Fruit fly (Drosophila melanogaster) whole organism, wandering third instar larva: ENCODE data around the gene CG15877.
A peak's percentile ranks its signal among the peaks of the same experiment; 100 is the strongest.

Source experiments
- Abd-B ChIP-seq: fragments of >200 bp; optimal IDR thresholded peaks from 2 replicates; lab custom pipeline; 2017; ENCODE audit warnings: missing biosample characterization, missing genetic modification characterization
- CG32264 ChIP-seq: fragments of 200-800 bp; sonication (Bioruptor generic); optimal IDR thresholded peaks from 2 replicates; lab custom pipeline; 2016; ENCODE audit warnings: missing biosample characterization, missing genetic modification characterization
- CrebA ChIP-seq: fragments of 200-800 bp; sonication (Bioruptor generic); optimal IDR thresholded peaks from 2 replicates; lab custom pipeline; 2016; ENCODE audit warnings: missing biosample characterization, mild to moderate bottlenecking, missing genetic modification characterization, borderline replicate concordance
- Dfd ChIP-seq: fragments of >200 bp; optimal IDR thresholded peaks from 2 replicates; lab custom pipeline; 2017; ENCODE audit warnings: missing biosample characterization, missing genetic modification characterization
- Dif ChIP-seq: fragments of 200-275, 200-300 bp; sonication (Bioruptor generic); optimal IDR thresholded peaks from 2 replicates; lab custom pipeline; 2018; ENCODE audit warnings: missing biosample characterization, missing genetic modification characterization; ENCODE audit not compliant: partially characterized antibody
- GATAd ChIP-seq: sonication (Bioruptor generic); optimal IDR thresholded peaks from 2 replicates; lab custom pipeline; 2016; ENCODE audit warnings: missing biosample characterization, missing genetic modification characterization
- HLH106 ChIP-seq: fragments of 200-800 bp; optimal IDR thresholded peaks from 3 replicates; lab custom pipeline; 2019; ENCODE audit warnings: missing biosample characterization, mild to moderate bottlenecking, missing genetic modification characterization, moderate library complexity
- Hnf4 ChIP-seq: fragments of 200-800 bp; sonication (Bioruptor generic); optimal IDR thresholded peaks from 2 replicates; lab custom pipeline; 2016; ENCODE audit warnings: missing biosample characterization, mild to moderate bottlenecking, missing genetic modification characterization
- Hr83 ChIP-seq: fragments of 200-300 bp; sonication (Bioruptor generic); optimal IDR thresholded peaks from 2 replicates; lab custom pipeline; 2016; ENCODE audit warnings: missing biosample characterization, mild to moderate bottlenecking, missing genetic modification characterization, moderate library complexity; ENCODE audit not compliant: poor library complexity, severe bottlenecking
- Jra ChIP-seq: sonication (Bioruptor generic); optimal IDR thresholded peaks from 2 replicates; lab custom pipeline; 2016; ENCODE audit warnings: missing biosample characterization, missing genetic modification characterization
- Mio ChIP-seq: sonication (Bioruptor generic); optimal IDR thresholded peaks from 2 replicates; lab custom pipeline; 2016; ENCODE audit warnings: missing biosample characterization, missing genetic modification characterization
- Myc ChIP-seq: fragments of >200 bp; optimal IDR thresholded peaks from 2 replicates; lab custom pipeline; 2017
- N ChIP-seq: fragments of >200 bp; optimal IDR thresholded peaks from 2 replicates; lab custom pipeline; 2018; ENCODE audit warnings: missing biosample characterization, missing external identifiers, missing genetic modification characterization
- OdsH ChIP-seq: fragments of 200-800 bp; sonication (Bioruptor generic); optimal IDR thresholded peaks from 2 replicates; lab custom pipeline; 2016; ENCODE audit warnings: missing biosample characterization, mild to moderate bottlenecking, missing genetic modification characterization
- Rel ChIP-seq, 2 experiments: fragments of 200-800 bp; sonication (Bioruptor generic) in 1 of 2; optimal IDR thresholded peaks; 2 replicates in 1 of 2; 3 replicates in 1 of 2; lab custom pipeline; 2016 to 2019; ENCODE audit warnings: mild to moderate bottlenecking in 2 of 2, missing biosample characterization in 2 of 2, missing genetic modification characterization in 2 of 2, moderate library complexity in 1 of 2
- Sp1 ChIP-seq: fragments of 200-800 bp; sonication (Bioruptor generic); optimal IDR thresholded peaks from 3 replicates; lab custom pipeline; 2019; ENCODE audit warnings: missing biosample characterization, mild to moderate bottlenecking, missing genetic modification characterization, moderate library complexity
- Vsx2 ChIP-seq: fragments of 200-300, 225-300 bp; sonication (Bioruptor generic); optimal IDR thresholded peaks from 2 replicates; lab custom pipeline; 2018; ENCODE audit warnings: missing biosample characterization, missing genetic modification characterization; ENCODE audit not compliant: partially characterized antibody
- br ChIP-seq: fragments of 200-800 bp; sonication (Bioruptor generic); optimal IDR thresholded peaks from 2 replicates; lab custom pipeline; 2016; ENCODE audit warnings: missing biosample characterization, missing genetic modification characterization
- brk ChIP-seq: fragments of 200-800 bp; sonication (Bioruptor generic); optimal IDR thresholded peaks from 2 replicates; lab custom pipeline; 2016; ENCODE audit warnings: missing biosample characterization, mild to moderate bottlenecking, missing genetic modification characterization
- dl ChIP-seq, 2 experiments: fragments of 175-275, 200-275 bp in 1 of 2; fragments of 200-275 bp in 1 of 2; sonication (Bioruptor generic); optimal IDR thresholded peaks; lab custom pipeline; 2018; ENCODE audit warnings: mild to moderate bottlenecking in 2 of 2, missing biosample characterization in 2 of 2, missing genetic modification characterization in 2 of 2, moderate library complexity in 2 of 2; ENCODE audit not compliant: partially characterized antibody in 2 of 2, insufficient read depth in 1 of 2
- dmrt93B ChIP-seq: fragments of 200-800 bp; sonication (Bioruptor generic); optimal IDR thresholded peaks from 2 replicates; lab custom pipeline; 2018; ENCODE audit warnings: missing biosample characterization, mild to moderate bottlenecking, missing genetic modification characterization
- ey ChIP-seq: fragments of 200-800 bp; sonication (Bioruptor generic); optimal IDR thresholded peaks from 2 replicates; lab custom pipeline; 2016; ENCODE audit warnings: missing biosample characterization, missing genetic modification characterization
- foxo ChIP-seq, 2 experiments: fragments of 200-800 bp; sonication (Bioruptor generic); optimal IDR thresholded peaks; 2 replicates in 1 of 2; 3 replicates in 1 of 2; lab custom pipeline; 2016 to 2017; ENCODE audit warnings: missing biosample characterization in 2 of 2, missing genetic modification characterization in 2 of 2
- fru ChIP-seq: fragments of 200-800 bp; sonication (Bioruptor generic); optimal IDR thresholded peaks from 3 replicates; lab custom pipeline; 2016; ENCODE audit warnings: missing biosample characterization, mild to moderate bottlenecking, missing genetic modification characterization
- h ChIP-seq: fragments of 200-800 bp; sonication (Bioruptor generic); optimal IDR thresholded peaks from 3 replicates; lab custom pipeline; 2016; ENCODE audit warnings: missing biosample characterization, mild to moderate bottlenecking, missing genetic modification characterization
- jim ChIP-seq: fragments of 175-275, 200-325 bp; sonication (Bioruptor generic); optimal IDR thresholded peaks from 2 replicates; lab custom pipeline; 2016; ENCODE audit warnings: missing biosample characterization, mild to moderate bottlenecking, missing genetic modification characterization
- lola ChIP-seq: fragments of >200 bp; optimal IDR thresholded peaks from 2 replicates; lab custom pipeline; 2017; ENCODE audit warnings: missing biosample characterization, missing genetic modification characterization
- pan ChIP-seq: fragments of >200 bp; optimal IDR thresholded peaks from 2 replicates; lab custom pipeline; 2017
- psq ChIP-seq: fragments of 200-800 bp; sonication (Bioruptor generic); optimal IDR thresholded peaks from 3 replicates; lab custom pipeline; 2017; ENCODE audit warnings: missing biosample characterization, mild to moderate bottlenecking, missing genetic modification characterization, moderate library complexity
- rgr ChIP-seq: fragments of 200-800 bp; sonication (Bioruptor generic); optimal IDR thresholded peaks from 3 replicates; lab custom pipeline; 2016; ENCODE audit warnings: missing biosample characterization, mild to moderate bottlenecking, missing genetic modification characterization
- usp ChIP-seq: fragments of >200 bp; optimal IDR thresholded peaks from 2 replicates; lab custom pipeline; 2017; ENCODE audit warnings: missing biosample characterization, missing genetic modification characterization
- woc ChIP-seq: sonication (Bioruptor generic); optimal IDR thresholded peaks from 2 replicates; lab custom pipeline; 2016; ENCODE audit warnings: missing biosample characterization, mild to moderate bottlenecking, missing genetic modification characterization

The CG15877 gene

DNA sequence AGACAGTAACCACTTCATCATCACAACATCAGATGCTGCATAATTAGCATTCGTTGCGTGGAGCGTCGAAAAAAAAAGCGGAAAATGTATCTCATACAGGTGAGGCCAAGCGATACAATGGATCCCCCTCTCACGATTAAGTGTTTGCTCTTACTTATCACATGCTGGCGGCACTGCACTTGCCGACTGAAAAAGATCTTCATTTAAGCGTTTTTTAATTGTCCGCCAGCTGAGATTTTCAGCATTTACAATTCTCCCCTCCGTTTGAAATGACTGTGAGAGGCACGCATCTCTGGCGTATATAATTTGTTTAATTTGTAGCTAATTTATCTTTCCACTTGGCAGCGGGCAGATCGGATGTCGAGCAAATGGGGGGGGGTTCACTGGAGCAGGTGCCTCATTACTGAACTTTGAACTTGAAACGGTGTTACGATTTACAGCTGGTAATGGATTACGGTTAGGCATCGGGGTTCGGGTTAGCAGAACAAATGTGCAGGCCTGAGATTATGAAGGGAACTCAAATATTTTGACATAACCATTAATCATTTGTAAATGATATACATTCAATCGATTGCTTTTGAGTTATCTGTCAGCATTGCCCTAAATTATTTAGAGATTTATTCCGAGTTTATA, 11.4 kb upstream of the CG15877 start, which contains the start of gene Mzt1:
Gene Mzt1 (plus strand): TSS at position 583 of the 633 bp plus-strand sequence.
- TF ChIP-seq OdsH (GFP tag; lab: Kevin White, UChicago) (no peak), Myc (lab: Kevin White, UChicago) (no peak), Mio (no peak), Dif (GFP tag; lab: Kevin White, UChicago) (no peak), Dfd (GFP tag; lab: Kevin White, UChicago) (no peak), pan (lab: Kevin White, UChicago) (no peak), GATAd (GFP tag; lab: Kevin White, UChicago) (no peak), HLH106 (tag; lab: Kevin White, UChicago) (no peak), dl (GFP tag; optimal IDR thresholded peaks at IDR 0.05; lab: Kevin White, UChicago; ENCODE audit: insufficient read depth in 1 of 2, partially characterized antibody in 2 of 2) (no peak), psq (no peak), usp (GFP tag; lab: Kevin White, UChicago) (no peak), Jra (GFP tag; lab: Kevin White, UChicago) (no peak)

DNA sequence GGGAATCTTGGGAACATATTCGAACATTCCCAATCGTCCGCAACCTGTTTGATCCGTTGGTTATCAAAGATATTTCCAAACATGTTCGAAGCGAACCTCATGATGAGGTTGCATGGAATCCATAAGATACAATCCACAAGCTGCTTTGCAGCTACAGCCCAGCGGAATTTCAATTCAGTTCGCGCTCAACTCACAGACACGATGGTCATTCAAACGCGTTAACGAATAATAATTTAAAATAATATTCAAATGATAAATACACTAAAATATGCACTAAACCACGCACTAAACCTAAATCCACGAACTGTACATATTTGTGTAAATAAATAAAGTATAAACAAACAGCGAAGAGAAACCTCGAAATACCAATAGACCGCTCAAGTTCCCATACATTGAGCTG, 10.5 kb upstream of the CG15877 start:
- TF ChIP-seq CG32264 (GFP tag; lab: Kevin White, UChicago) (no peak), HLH106 (tag; lab: Kevin White, UChicago) (no peak), Hnf4 (GFP tag; lab: Kevin White, UChicago) (peak; percentile 13), foxo (GFP tag; optimal IDR thresholded peaks at IDR 0.05; lab: Kevin White, UChicago) (no peak), Abd-B (GFP tag; lab: Kevin White, UChicago) (no peak), Rel (GFP tag; optimal IDR thresholded peaks at IDR 0.05; lab: Kevin White, UChicago) (no peak), Rel (tag; optimal IDR thresholded peaks at IDR 0.05; lab: Kevin White, UChicago) (no peak), N (GFP tag; lab: Kevin White, UChicago) (no peak), woc (GFP tag; lab: Kevin White, UChicago) (no peak), Hr83 (peak; percentile 1), Vsx2 (GFP tag; lab: Kevin White, UChicago) (no peak), Dif (GFP tag; lab: Kevin White, UChicago) (peak; percentile 20), pan (lab: Kevin White, UChicago) (no peak), jim (GFP tag; lab: Kevin White, UChicago) (no peak), dmrt93B (no peak), Mio (no peak), h (GFP tag; lab: Kevin White, UChicago) (peak; percentile 42), fru (GFP tag; lab: Kevin White, UChicago) (no peak), GATAd (GFP tag; lab: Kevin White, UChicago) (no peak), Myc (lab: Kevin White, UChicago) (no peak), rgr (GFP tag; lab: Kevin White, UChicago) (no peak), br (GFP tag; lab: Kevin White, UChicago) (no peak), brk (no peak), Sp1 (GFP tag; lab: Kevin White, UChicago) (no peak)

DNA sequence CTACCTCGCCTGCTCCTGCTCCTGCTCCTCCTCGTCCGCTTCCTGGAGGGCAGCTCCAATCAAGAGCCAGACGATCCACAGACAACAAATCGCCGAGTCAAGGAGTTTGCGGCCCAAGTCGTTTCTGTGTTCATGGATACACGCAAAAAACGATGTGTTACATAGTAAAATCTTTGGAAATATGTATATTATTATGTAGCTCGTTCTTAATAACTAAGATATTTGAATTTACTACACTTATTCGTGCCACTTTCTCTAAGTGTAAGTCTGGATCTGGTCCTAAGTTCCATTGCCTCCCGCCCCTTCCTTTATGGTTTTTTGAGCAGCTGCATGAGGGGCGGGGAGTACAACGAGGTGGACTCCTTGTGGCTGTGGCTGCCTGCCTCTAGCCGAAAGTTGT, 9.1 kb upstream of the CG15877 start:
- peak; percentile 35 for TF ChIP-seq Sp1 (GFP tag; lab: Kevin White, UChicago)
- peak; percentile 48 for TF ChIP-seq Hnf4 (GFP tag; lab: Kevin White, UChicago)
- peak; percentile 71 for TF ChIP-seq fru (GFP tag; lab: Kevin White, UChicago)
- no peak for TF ChIP-seq GATAd (GFP tag; lab: Kevin White, UChicago)
- peak; percentile 53 for TF ChIP-seq OdsH (GFP tag; lab: Kevin White, UChicago)
- TF ChIP-seq brk, result peak; percentile 44
- no peak for TF ChIP-seq lola (GFP tag; lab: Kevin White, UChicago)
- TF ChIP-seq h (GFP tag; lab: Kevin White, UChicago), result peak; percentile 87
- TF ChIP-seq psq, result peak; percentile 34
- TF ChIP-seq rgr (GFP tag; lab: Kevin White, UChicago), result peak; percentile 56
- TF ChIP-seq CrebA (GFP tag; lab: Kevin White, UChicago), result no peak
- TF ChIP-seq Hr83, result no peak
- peak; percentile 64 for TF ChIP-seq ey (GFP tag; lab: Kevin White, UChicago)
- TF ChIP-seq CG32264 (GFP tag; lab: Kevin White, UChicago), result no peak
- peak; percentile 68 for TF ChIP-seq br (GFP tag; lab: Kevin White, UChicago)
- peak; percentile 48 for TF ChIP-seq woc (GFP tag; lab: Kevin White, UChicago)
- peak in 1 of 2 experiments; percentile 71 for TF ChIP-seq foxo (GFP tag; optimal IDR thresholded peaks at IDR 0.05; lab: Kevin White, UChicago)
- peak; percentile 47 for TF ChIP-seq HLH106 (tag; lab: Kevin White, UChicago)
- no peak for TF ChIP-seq Vsx2 (GFP tag; lab: Kevin White, UChicago)
- TF ChIP-seq, all 38 proteins: peak for 13
